Worm (Caenorhabditis elegans) whole organism, late embryonic: ENCODE measurements around the gene syx-6.

Experiments used
- F13H6.1 ChIP-seq: sonication (generic microtip); optimal IDR thresholded peaks from 2 replicates; lab custom pipeline; 2016; ENCODE audit warnings: missing genetic modification characterization, missing compliant biosample characterization
- K02D7.2 ChIP-seq: sonication (generic microtip); optimal IDR thresholded peaks from 2 replicates; lab custom pipeline; 2017; ENCODE audit warnings: mild to moderate bottlenecking, missing genetic modification characterization, missing compliant biosample characterization
- Y22D7AL.16 ChIP-seq: sonication (generic microtip); optimal IDR thresholded peaks from 2 replicates; lab custom pipeline; 2016; ENCODE audit warnings: missing genetic modification characterization, missing compliant biosample characterization
- ceh-2 ChIP-seq: sonication (generic microtip); optimal IDR thresholded peaks from 2 replicates; lab custom pipeline; 2016; ENCODE audit warnings: missing genotype, missing genetic modification characterization, missing compliant biosample characterization
- ceh-22 ChIP-seq: sonication (generic microtip); optimal IDR thresholded peaks from 2 replicates; lab custom pipeline; 2017; ENCODE audit warnings: missing biosample characterization, missing genetic modification characterization
- ceh-31 ChIP-seq: sonication (generic microtip); optimal IDR thresholded peaks from 2 replicates; lab custom pipeline; 2016; ENCODE audit warnings: missing genetic modification characterization, missing compliant biosample characterization
- ceh-48 ChIP-seq: sonication (generic microtip); optimal IDR thresholded peaks from 2 replicates; lab custom pipeline; 2016; ENCODE audit warnings: missing genetic modification characterization, inconsistent platforms, missing compliant biosample characterization
- ceh-6 ChIP-seq: fragments of 200-800 bp; sonication (Bioruptor generic); optimal IDR thresholded peaks from 2 replicates; lab custom pipeline; 2018; ENCODE audit warnings: mild to moderate bottlenecking, missing genetic modification characterization, missing compliant biosample characterization
- ceh-9 ChIP-seq: sonication (generic microtip); optimal IDR thresholded peaks from 2 replicates; lab custom pipeline; 2016; ENCODE audit warnings: mild to moderate bottlenecking, missing genetic modification characterization, inconsistent platforms, missing compliant biosample characterization
- che-1 ChIP-seq: sonication (generic microtip); optimal IDR thresholded peaks from 2 replicates; lab custom pipeline; 2016; ENCODE audit warnings: mild to moderate bottlenecking, missing genetic modification characterization, missing compliant biosample characterization
- elt-2 ChIP-seq: sonication (generic microtip); optimal IDR thresholded peaks from 2 replicates; lab custom pipeline; 2016; ENCODE audit warnings: missing genetic modification reagents, missing genetic modification characterization, missing compliant biosample characterization
- eyg-1 ChIP-seq: sonication (generic microtip); optimal IDR thresholded peaks from 2 replicates; lab custom pipeline; 2016; ENCODE audit warnings: missing genotype, missing genetic modification characterization, missing compliant biosample characterization
- fax-1 ChIP-seq: sonication (generic microtip); optimal IDR thresholded peaks from 2 replicates; lab custom pipeline; 2016; ENCODE audit warnings: missing genotype, missing genetic modification characterization, missing compliant biosample characterization
- hlh-13 ChIP-seq: fragments of 200-800 bp; sonication (Bioruptor generic); optimal IDR thresholded peaks from 2 replicates; lab custom pipeline; 2018; ENCODE audit warnings: mild to moderate bottlenecking, missing genetic modification characterization, missing compliant biosample characterization
- hlh-15 ChIP-seq: sonication (generic microtip); optimal IDR thresholded peaks from 2 replicates; lab custom pipeline; 2016; ENCODE audit warnings: missing genetic modification characterization, missing compliant biosample characterization
- hlh-30 ChIP-seq: sonication (generic microtip); optimal IDR thresholded peaks from 2 replicates; lab custom pipeline; 2017; ENCODE audit warnings: antibody characterized with exemption, missing genetic modification characterization, missing compliant biosample characterization; ENCODE audit not compliant: insufficient read depth
- lim-6 ChIP-seq: sonication (generic microtip); optimal IDR thresholded peaks from 2 replicates; lab custom pipeline; 2016; ENCODE audit warnings: missing genetic modification characterization, missing compliant biosample characterization
- mec-3 ChIP-seq: sonication (generic microtip); optimal IDR thresholded peaks from 2 replicates; lab custom pipeline; 2016; ENCODE audit warnings: borderline replicate concordance, missing genetic modification characterization, missing compliant biosample characterization
- nfya-1 ChIP-seq: sonication (generic microtip); optimal IDR thresholded peaks from 2 replicates; lab custom pipeline; 2017; ENCODE audit warnings: missing genetic modification characterization, mild to moderate bottlenecking, missing compliant biosample characterization, antibody characterized with exemption, moderate library complexity
- pha-2 ChIP-seq: sonication (generic microtip); optimal IDR thresholded peaks from 2 replicates; lab custom pipeline; 2017; ENCODE audit warnings: mild to moderate bottlenecking, missing genetic modification characterization, missing compliant biosample characterization
- pqm-1 ChIP-seq: sonication (generic microtip); optimal IDR thresholded peaks from 2 replicates; lab custom pipeline; 2016; ENCODE audit warnings: missing genetic modification characterization, missing compliant biosample characterization
- pros-1 ChIP-seq: fragments of 150-350 bp; optimal IDR thresholded peaks from 2 replicates; lab custom pipeline; 2014; ENCODE audit warnings: missing biosample characterization, missing genetic modification reagents, missing genetic modification characterization
- sox-4 ChIP-seq: sonication (generic microtip); optimal IDR thresholded peaks from 2 replicates; lab custom pipeline; 2017; ENCODE audit warnings: mild to moderate bottlenecking, missing genetic modification characterization, inconsistent platforms, missing compliant biosample characterization
- syd-9 ChIP-seq: sonication (generic microtip); optimal IDR thresholded peaks from 2 replicates; lab custom pipeline; 2016; ENCODE audit warnings: mild to moderate bottlenecking, missing genetic modification characterization, moderate library complexity, missing compliant biosample characterization
- tbx-2 ChIP-seq: sonication (generic microtip); optimal IDR thresholded peaks from 2 replicates; lab custom pipeline; 2016; ENCODE audit warnings: missing genetic modification characterization, missing compliant biosample characterization
- ttx-3 ChIP-seq: sonication (generic microtip); optimal IDR thresholded peaks from 2 replicates; lab custom pipeline; 2016; ENCODE audit warnings: missing genetic modification reagents, missing genetic modification characterization, missing compliant biosample characterization
- unc-3 ChIP-seq, 2 experiments: fragments of 200-800 bp in 1 of 2; sonication (Bioruptor generic) in 1 of 2; sonication (generic microtip) in 1 of 2; conservative IDR thresholded peaks in 1 of 2; optimal IDR thresholded peaks in 1 of 2; 2 replicates each; pipeline versions ENCODE4 v1.3.6 to Lab custom; 2016 to 2022; ENCODE audit warnings: missing compliant biosample characterization in 2 of 2, missing genetic modification characterization in 2 of 2, missing genetic modification reagents in 1 of 2
- unc-42 ChIP-seq: sonication (generic microtip); optimal IDR thresholded peaks from 2 replicates; lab custom pipeline; 2016; ENCODE audit warnings: missing genotype, missing genetic modification characterization, missing compliant biosample characterization
- unc-55 ChIP-seq: sonication (generic microtip); optimal IDR thresholded peaks from 2 replicates; lab custom pipeline; 2017; ENCODE audit warnings: missing biosample characterization, missing genetic modification reagents, missing genetic modification characterization
- unc-86 ChIP-seq: sonication (generic microtip); optimal IDR thresholded peaks from 2 replicates; lab custom pipeline; 2016; ENCODE audit warnings: missing genetic modification characterization, missing compliant biosample characterization
- zip-5 ChIP-seq: sonication (generic microtip); optimal IDR thresholded peaks from 2 replicates; lab custom pipeline; 2016; ENCODE audit warnings: missing genetic modification characterization, missing compliant biosample characterization

The syx-6 gene

DNA sequence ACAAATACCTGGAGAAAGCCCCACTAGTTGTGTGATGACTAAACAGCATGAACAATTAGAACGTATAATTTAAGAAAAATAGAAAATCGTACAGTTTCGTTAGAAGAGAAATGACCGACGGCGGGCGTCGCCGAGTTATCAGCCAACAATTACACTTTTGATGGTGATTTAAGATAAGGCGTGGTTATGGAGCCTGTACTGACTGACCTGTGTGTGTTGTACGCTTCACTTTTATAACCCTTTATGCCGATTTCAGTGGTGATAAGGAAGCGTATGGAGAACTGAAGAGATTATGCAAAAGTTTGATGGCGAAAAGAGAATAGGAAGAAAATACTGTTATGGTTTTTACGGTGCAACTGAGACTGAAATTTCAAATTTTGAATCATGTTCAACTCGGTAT is 11.2 kb upstream of the syx-6 start:
- no peak for TF ChIP-seq ceh-22 (tag; lab: Kevin White, UChicago)
- peak; percentile 87 for TF ChIP-seq elt-2
- TF ChIP-seq hlh-30 (tag; lab: Kevin White, UChicago) = no peak

DNA sequence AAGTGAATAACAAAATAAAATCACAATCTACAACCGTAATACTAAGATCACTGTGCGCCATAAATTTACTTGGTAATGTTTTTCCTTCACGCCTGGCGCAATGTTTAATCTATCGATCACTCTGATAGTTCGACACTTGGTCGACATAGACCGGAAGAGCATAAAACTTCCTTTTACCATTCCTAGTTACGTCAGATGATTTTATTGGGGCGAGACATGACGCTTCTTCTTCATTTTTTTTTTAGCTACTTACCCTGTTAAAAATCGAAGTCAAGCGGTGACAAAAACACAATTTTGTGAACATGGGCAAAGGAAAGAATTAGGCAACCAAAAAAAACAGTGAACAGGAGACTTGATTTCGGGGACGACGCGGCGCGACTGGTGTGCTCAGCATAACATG is 9.8 kb upstream of the syx-6 start:
- TF ChIP-seq ceh-48 (no peak), zip-5 (tag; lab: Kevin White, UChicago) (no peak), unc-55 (GFP tag; lab: Kevin White, UChicago) (no peak), unc-3 (GFP tag; conservative IDR thresholded peaks at IDR 0.05; lab: Robert Waterston, UW) (no peak), unc-3 (tag; optimal IDR thresholded peaks at IDR 0.05; lab: Kevin White, UChicago) (no peak), sox-4 (tag; lab: Kevin White, UChicago) (no peak), ttx-3 (tag; lab: Kevin White, UChicago) (no peak), hlh-13 (GFP tag; lab: Kevin White, UChicago) (no peak), pqm-1 (tag; lab: Kevin White, UChicago) (no peak), F13H6.1 (tag; lab: Kevin White, UChicago) (no peak)

DNA sequence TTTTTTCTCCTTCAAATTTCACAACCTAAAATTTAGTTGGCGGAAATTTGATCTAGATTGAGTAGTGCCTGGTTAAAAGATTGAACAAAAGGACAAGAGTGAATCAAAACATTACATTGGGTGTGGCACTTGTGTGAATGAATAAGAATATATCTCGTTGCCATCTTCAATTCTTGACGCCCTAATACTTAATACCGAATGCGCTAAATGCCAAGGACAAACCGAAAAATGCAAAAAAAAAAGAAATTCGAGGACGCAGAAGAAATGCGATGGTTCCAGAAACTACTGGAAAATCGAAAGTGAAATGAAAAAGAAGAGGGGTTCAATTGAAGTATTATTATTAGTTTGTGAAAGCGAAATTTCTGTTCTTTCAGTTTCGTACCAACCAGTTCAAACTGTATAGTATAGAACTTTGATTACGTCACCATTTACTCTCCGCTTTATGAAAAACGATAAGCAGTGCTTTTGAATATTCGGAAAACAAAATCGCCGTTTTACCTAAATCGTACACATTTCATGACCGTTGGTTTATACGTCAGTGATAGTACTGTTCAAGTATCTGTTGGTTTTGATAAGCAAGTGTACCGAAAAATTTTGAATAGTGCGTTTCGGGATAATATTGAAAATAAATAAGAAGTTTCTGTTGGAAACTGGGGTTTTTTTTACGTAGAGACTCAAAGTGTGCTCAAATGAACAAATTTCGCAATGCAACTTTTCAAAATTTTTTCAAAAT is 9.0 kb upstream of the syx-6 start:
- TF ChIP-seq lim-6 (tag; lab: Kevin White, UChicago) (no peak), fax-1 (tag; lab: Kevin White, UChicago) (no peak)

DNA sequence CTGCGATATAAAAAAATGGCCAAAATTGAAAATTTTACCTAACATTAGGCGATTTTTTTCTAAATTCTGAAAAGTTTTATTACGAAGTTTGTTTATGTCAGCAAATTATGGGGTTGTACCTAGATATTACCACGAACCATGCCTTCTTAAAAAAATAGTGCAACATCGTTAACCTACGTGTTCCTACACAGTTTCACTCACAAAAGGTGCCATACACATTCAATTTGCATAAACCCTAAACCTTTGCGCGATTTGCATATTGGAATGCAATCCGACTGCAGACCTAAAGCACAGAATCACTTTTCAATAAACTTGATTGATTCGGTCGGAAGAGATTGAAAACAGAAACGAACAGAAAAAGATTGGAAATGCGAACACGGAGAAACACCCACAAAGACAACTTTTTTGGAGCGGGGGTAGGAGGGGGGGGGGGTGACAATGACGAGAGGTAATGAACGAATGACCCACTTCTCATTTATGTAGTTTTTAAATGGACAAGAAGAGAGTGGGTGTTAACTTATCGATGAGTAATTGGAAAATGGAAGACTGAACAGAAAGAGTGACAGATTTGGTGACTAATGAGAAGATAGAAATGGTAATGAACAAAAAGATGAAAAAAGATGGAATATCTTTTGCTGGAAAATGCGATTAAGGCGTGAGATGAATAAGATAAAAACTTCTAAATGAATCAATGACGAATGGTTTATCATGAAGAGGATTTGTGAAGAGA is 8.1 kb upstream of the syx-6 start:
- TF ChIP-seq pha-2 = no peak
- TF ChIP-seq nfya-1 (tag; lab: Kevin White, UChicago) = no peak
- TF ChIP-seq K02D7.2 (tag; lab: Kevin White, UChicago) = no peak
- TF ChIP-seq zip-5 (tag; lab: Kevin White, UChicago) = no peak
- no peak for TF ChIP-seq Y22D7AL.16 (tag; lab: Kevin White, UChicago)
- no peak for TF ChIP-seq hlh-30 (tag; lab: Kevin White, UChicago)

DNA sequence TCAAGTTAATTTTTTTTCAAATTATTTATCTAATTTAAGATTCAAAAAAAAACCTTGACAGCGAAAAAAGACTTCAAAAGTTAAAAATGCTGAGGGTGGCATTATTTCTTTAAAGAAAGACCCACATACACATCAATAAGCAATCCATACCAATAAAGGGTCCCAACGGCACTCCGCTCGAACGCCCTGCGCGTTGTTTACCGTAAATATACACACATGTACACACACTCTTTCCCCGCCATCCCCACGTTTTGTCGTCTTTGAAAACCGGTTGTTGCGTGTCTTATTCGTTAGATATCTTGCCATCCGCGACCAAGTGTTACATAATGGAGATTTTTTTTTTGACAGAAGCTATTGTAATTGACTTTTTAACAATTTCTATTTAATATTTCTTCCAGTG is 4.8 kb upstream of the syx-6 start, which contains the start of gene gcc-1:
Gene gcc-1, plus strand, starts transcription at position 399 of the 400 bp plus-strand sequence.
- TF ChIP-seq pros-1 (tag; lab: Kevin White, UChicago) (no peak), unc-86 (tag; lab: Kevin White, UChicago) (no peak), eyg-1 (no peak), nfya-1 (tag; lab: Kevin White, UChicago) (peak; percentile 36), ceh-31 (peak; percentile 36), tbx-2 (peak; percentile 2), ceh-6 (GFP tag; lab: Kevin White, UChicago) (no peak)

DNA sequence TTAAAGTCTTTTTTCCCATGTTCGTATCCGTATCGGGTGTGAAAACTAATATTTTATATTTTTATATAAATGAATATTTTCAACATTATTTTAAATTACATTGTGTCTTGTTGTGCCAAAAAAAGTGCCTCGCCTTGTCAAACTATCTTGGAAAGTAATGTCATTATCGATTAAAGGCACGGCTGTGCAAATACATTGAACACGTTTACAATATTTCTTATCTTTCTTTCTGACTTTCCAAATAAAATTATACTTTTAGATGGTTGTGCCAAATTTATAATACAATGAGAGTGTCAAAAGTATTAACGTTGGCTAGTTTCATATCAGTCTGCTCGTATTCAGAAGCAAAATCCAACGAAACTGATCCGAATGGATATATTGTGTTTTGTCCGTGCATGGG is 1.2 kb downstream of the syx-6 start, which contains the start of gene pfut-1:
Gene pfut-1, plus strand, starts transcription at position 258 of the 400 bp plus-strand sequence.
- no peak for TF ChIP-seq syd-9 (tag; lab: Kevin White, UChicago)
- no peak for TF ChIP-seq unc-42 (tag; lab: Kevin White, UChicago)
- TF ChIP-seq, all 69 proteins: peak for 0

DNA sequence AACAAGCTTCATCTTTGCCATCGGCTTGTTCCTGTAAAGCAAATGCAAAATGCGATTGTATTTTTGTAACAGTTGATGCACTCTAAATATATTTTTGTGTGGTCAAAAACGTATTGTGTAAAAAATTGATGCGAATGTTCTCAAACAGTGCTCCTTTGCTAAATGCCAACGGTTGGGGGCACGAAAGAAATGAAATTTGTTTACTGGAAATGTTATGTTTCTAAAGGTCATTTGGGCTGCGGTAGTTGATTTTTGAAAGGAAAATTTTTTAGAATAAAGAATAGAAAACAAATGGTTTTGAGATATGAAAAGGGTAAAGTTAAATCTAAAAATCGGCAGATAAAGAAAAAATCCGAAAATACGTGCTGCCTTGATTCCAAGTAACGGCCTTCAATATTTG is 6.1 kb downstream of the syx-6 start, which contains the start of gene C15C7.6:
Gene C15C7.6, minus strand, starts transcription at position 101 of the 400 bp plus-strand sequence.
- TF ChIP-seq pros-1 (tag; lab: Kevin White, UChicago) (no peak), che-1 (tag; lab: Kevin White, UChicago) (no peak), ceh-9 (tag; lab: Kevin White, UChicago) (no peak), ceh-2 (tag; lab: Kevin White, UChicago) (no peak), mec-3 (tag; lab: Kevin White, UChicago) (no peak), unc-86 (tag; lab: Kevin White, UChicago) (no peak), hlh-15 (tag; lab: Kevin White, UChicago) (no peak)
